Fruit fly (Drosophila melanogaster) whole organism, pupa: ENCODE data around the gene Pgls.

Experiments
- CG10348 ChIP-seq: fragments of 200-800 bp; sonication (Bioruptor generic); IDR thresholded peaks from 2 replicates; pipeline ENCODE4 v1.3.6; 2022; ENCODE audit warnings: missing biosample characterization, missing genetic modification characterization
- CG12605 ChIP-seq: fragments of 200-800 bp; sonication (Bioruptor generic); IDR thresholded peaks from 2 replicates; pipeline ENCODE4 v1.3.6; 2022; ENCODE audit warnings: missing biosample characterization, missing genetic modification characterization
- CG13204 ChIP-seq: fragments of 200-800 bp; sonication (Bioruptor generic); optimal IDR thresholded peaks from 2 replicates; lab custom pipeline; 2018; ENCODE audit warnings: missing biosample characterization, mild to moderate bottlenecking, missing genetic modification characterization, moderate library complexity
- CG14655 ChIP-seq: fragments of 200-800 bp; sonication (Bioruptor generic); optimal IDR thresholded peaks from 3 replicates; lab custom pipeline; 2017; ENCODE audit warnings: mild to moderate bottlenecking, missing biosample characterization, missing genetic modification reagents, missing genetic modification characterization
- CG15710 ChIP-seq: fragments of 200-800 bp; sonication (Bioruptor generic); optimal IDR thresholded peaks from 2 replicates; lab custom pipeline; 2018; ENCODE audit warnings: missing biosample characterization, mild to moderate bottlenecking, missing genetic modification characterization, moderate library complexity
- CG17806 ChIP-seq: fragments of 200-800 bp; sonication (Bioruptor generic); optimal IDR thresholded peaks from 2 replicates; lab custom pipeline; 2018; ENCODE audit warnings: missing biosample characterization, mild to moderate bottlenecking, missing genetic modification characterization, moderate library complexity
- CG32121 ChIP-seq: fragments of 200-800 bp; sonication (Bioruptor generic); IDR thresholded peaks from 2 replicates; pipeline ENCODE4 v1.3.6; 2022; ENCODE audit warnings: missing biosample characterization, missing genetic modification characterization
- CG34367 ChIP-seq: fragments of 200-800 bp; sonication (Bioruptor generic); optimal IDR thresholded peaks from 2 replicates; lab custom pipeline; 2018; ENCODE audit warnings: missing biosample characterization, mild to moderate bottlenecking, missing genetic modification characterization
- CG4496 ChIP-seq: fragments of 200-800 bp; sonication (Bioruptor generic); IDR thresholded peaks from 3 replicates; pipeline ENCODE4 v1.3.6; 2022; ENCODE audit warnings: missing biosample characterization, missing genetic modification characterization
- CG8159 ChIP-seq: fragments of 200-800 bp; sonication (Bioruptor generic); optimal IDR thresholded peaks from 3 replicates; lab custom pipeline; 2018; ENCODE audit warnings: missing biosample characterization, mild to moderate bottlenecking, missing genetic modification characterization, moderate library complexity
- CG8301 ChIP-seq: fragments of 200-800 bp; sonication (Bioruptor generic); optimal IDR thresholded peaks from 2 replicates; lab custom pipeline; 2018; ENCODE audit warnings: missing biosample characterization, mild to moderate bottlenecking, missing genetic modification characterization
- CG9948 ChIP-seq: fragments of 200-800 bp; sonication (Bioruptor generic); optimal IDR thresholded peaks from 2 replicates; lab custom pipeline; 2018; ENCODE audit warnings: missing biosample characterization, mild to moderate bottlenecking, missing genetic modification characterization, moderate library complexity
- D1 ChIP-seq: fragments of 200-800 bp; sonication (Bioruptor generic); optimal IDR thresholded peaks from 2 replicates; lab custom pipeline; 2018; ENCODE audit warnings: missing biosample characterization, mild to moderate bottlenecking, missing genetic modification characterization, moderate library complexity
- EcR ChIP-seq: fragments of 200-800 bp; sonication (Bioruptor generic); optimal IDR thresholded peaks from 3 replicates; lab custom pipeline; 2019; ENCODE audit warnings: missing biosample characterization, missing genetic modification characterization, mild to moderate bottlenecking, moderate library complexity, missing genetic modification reagents
- Ets98B ChIP-seq: fragments of 200-800 bp; sonication (Bioruptor generic); IDR thresholded peaks from 2 replicates; pipeline ENCODE4 v1.3.6; 2022; ENCODE audit warnings: missing biosample characterization, missing genetic modification characterization
- Pif1A ChIP-seq: fragments of 200-800 bp; sonication (Bioruptor generic); optimal IDR thresholded peaks from 3 replicates; lab custom pipeline; 2016; ENCODE audit warnings: missing biosample characterization, missing genetic modification characterization
- Pif1B ChIP-seq: fragments of 200-800 bp; sonication (Bioruptor generic); optimal IDR thresholded peaks from 3 replicates; lab custom pipeline; 2016; ENCODE audit warnings: missing biosample characterization, missing genetic modification characterization
- Snoo ChIP-seq: fragments of 200-800 bp; sonication (Bioruptor generic); optimal IDR thresholded peaks from 3 replicates; lab custom pipeline; 2017; ENCODE audit warnings: missing biosample characterization, mild to moderate bottlenecking, missing genetic modification characterization, inconsistent platforms
- fd96Ca ChIP-seq: fragments of 200-800 bp; sonication (Bioruptor generic); IDR thresholded peaks from 3 replicates; pipeline ENCODE4 v1.3.6; 2022; ENCODE audit warnings: missing biosample characterization, missing genetic modification characterization
- gl ChIP-seq: fragments of 200-800 bp; sonication (Bioruptor generic); optimal IDR thresholded peaks from 2 replicates; lab custom pipeline; 2018; ENCODE audit warnings: missing biosample characterization, mild to moderate bottlenecking, missing genetic modification characterization
- rn ChIP-seq: fragments of 200-800 bp; sonication (Bioruptor generic); IDR thresholded peaks from 2 replicates; pipeline ENCODE4 v1.3.6; 2022; ENCODE audit warnings: missing biosample characterization, missing genetic modification characterization

Pgls gene

dm6 chrX:10841717-10842255 is 5.5 kb upstream of the Pgls start, which contains the start of gene CG15209:
TSS of gene CG15209 (plus strand) at chrX:10842205.
- TF ChIP-seq CG17806 (tag; lab: Kevin White, UChicago) (no peak), Snoo (tag; lab: Kevin White, UChicago) (no peak), EcR (no peak), CG4496 (GFP tag; lab: Robert Waterston, UW) (0 out of 3 replicates have a peak, but pooled peaks have one; percentile 9), CG8159 (no peak)

dm6 chrX:10844807-10845206 is 2.4 kb upstream of the Pgls start, which contains the start of gene CG32669:
TSS of gene CG32669 (minus strand) at chrX:10845081.
- TF ChIP-seq CG10348 (GFP tag; lab: Robert Waterston, UW) (no peak), EcR (no peak)

- no peak for TF ChIP-seq CG12605 (GFP tag; lab: Robert Waterston, UW)
- TF ChIP-seq D1 (tag; lab: Kevin White, UChicago): no peak
- no peak for TF ChIP-seq CG9948 (tag; lab: Kevin White, UChicago)
- no peak for TF ChIP-seq CG13204
- no peak for TF ChIP-seq CG4496 (GFP tag; lab: Robert Waterston, UW)
- no peak for TF ChIP-seq CG32121
- TF ChIP-seq, all 21 proteins: peak for 0
Measured at dm6 chrX:10845256-10845655, 2.0 kb upstream of the Pgls start.

dm6 chrX:10846972-10847435 is 234 bp upstream of the Pgls start, which contains the start of gene sbr:
TSS of gene sbr (minus strand) at chrX:10847092.
- TF ChIP-seq Snoo (tag; lab: Kevin White, UChicago) (no peak), fd96Ca (GFP tag; lab: Robert Waterston, UW) (0 out of 3 replicates have a peak, but pooled peaks have one; percentile 10)

dm6 chrX:10847447-10847846 is 209 bp downstream of the Pgls start:
- no peak for TF ChIP-seq Ets98B (GFP tag; lab: Robert Waterston, UW)
- no peak for TF ChIP-seq CG14655 (GFP tag; lab: Kevin White, UChicago)
- TF ChIP-seq CG12605 (GFP tag; lab: Robert Waterston, UW): no peak
- TF ChIP-seq, all 21 proteins: peak for 0

- TF ChIP-seq EcR (no peak), CG9948 (tag; lab: Kevin White, UChicago) (no peak), fd96Ca (GFP tag; lab: Robert Waterston, UW) (no peak), CG8301 (no peak), CG14655 (GFP tag; lab: Kevin White, UChicago) (no peak), Snoo (tag; lab: Kevin White, UChicago) (no peak), D1 (tag; lab: Kevin White, UChicago) (no peak), CG8159 (no peak), Ets98B (GFP tag; lab: Robert Waterston, UW) (no peak), Pif1A (GFP tag; lab: Kevin White, UChicago) (no peak), CG17806 (tag; lab: Kevin White, UChicago) (no peak), CG15710 (tag; lab: Kevin White, UChicago) (no peak), CG10348 (GFP tag; lab: Robert Waterston, UW) (no peak), CG34367 (tag; lab: Kevin White, UChicago) (no peak)
Measured at dm6 chrX:10848565-10848964, 1.3 kb downstream of the Pgls start, which contains the start of gene CG2202. TSS of gene CG2202 (plus strand) at chrX:10848757.

dm6 chrX:10854686-10855085 is 7.4 kb downstream of the Pgls start, which contains the start of gene feo:
TSS of gene feo (minus strand) at chrX:10854869.
- TF ChIP-seq D1 (tag; lab: Kevin White, UChicago) (no peak), CG34367 (tag; lab: Kevin White, UChicago) (no peak), CG10348 (GFP tag; lab: Robert Waterston, UW) (no peak), Pif1A (GFP tag; lab: Kevin White, UChicago) (no peak), EcR (no peak), Pif1B (GFP tag; lab: Kevin White, UChicago) (no peak), CG12605 (GFP tag; lab: Robert Waterston, UW) (no peak), CG8301 (no peak), gl (tag; lab: Kevin White, UChicago) (no peak), CG14655 (GFP tag; lab: Kevin White, UChicago) (no peak), CG32121 (no peak), CG4496 (GFP tag; lab: Robert Waterston, UW) (no peak), CG15710 (tag; lab: Kevin White, UChicago) (no peak), CG8159 (no peak), fd96Ca (GFP tag; lab: Robert Waterston, UW) (no peak), rn (GFP tag; lab: Robert Waterston, UW) (no peak)
- TF ChIP-seq, all 21 proteins: peak for 0
